Worm (Caenorhabditis elegans): ENCODE measurements around the gene panl-2.

DNA sequence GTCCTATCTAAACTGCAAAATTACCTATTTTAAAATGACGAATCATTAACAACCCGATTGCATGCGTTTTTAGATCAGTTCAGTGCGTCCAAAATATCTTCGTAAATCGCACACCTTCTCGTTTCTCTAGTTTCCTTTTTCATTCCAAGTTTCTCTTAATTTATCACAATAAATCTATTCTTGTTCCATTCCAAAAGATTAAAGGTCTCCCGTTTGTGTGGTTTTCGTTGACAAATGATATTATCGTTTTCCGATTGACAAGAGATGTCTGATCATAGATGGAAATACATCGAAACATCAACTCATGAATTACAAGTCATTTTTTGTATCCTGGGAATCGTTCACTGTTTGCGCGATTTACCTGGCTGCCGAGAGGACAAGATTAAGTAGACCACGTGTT is 25.2 kb upstream of the panl-2 start:
- no peak for TF ChIP-seq him-1 (tag; optimal IDR thresholded peaks at IDR 0.05)
- no peak for TF ChIP-seq W03F9.2 (tag; optimal IDR thresholded peaks at IDR 0.05)
- no peak for TF ChIP-seq dao-5 (tag; optimal IDR thresholded peaks at IDR 0.05)

Data from whole organism, L4/young adult.